Fruit fly (Drosophila melanogaster): ENCODE results near the gene TwdlZ.

Gene TwdlZ

DNA sequence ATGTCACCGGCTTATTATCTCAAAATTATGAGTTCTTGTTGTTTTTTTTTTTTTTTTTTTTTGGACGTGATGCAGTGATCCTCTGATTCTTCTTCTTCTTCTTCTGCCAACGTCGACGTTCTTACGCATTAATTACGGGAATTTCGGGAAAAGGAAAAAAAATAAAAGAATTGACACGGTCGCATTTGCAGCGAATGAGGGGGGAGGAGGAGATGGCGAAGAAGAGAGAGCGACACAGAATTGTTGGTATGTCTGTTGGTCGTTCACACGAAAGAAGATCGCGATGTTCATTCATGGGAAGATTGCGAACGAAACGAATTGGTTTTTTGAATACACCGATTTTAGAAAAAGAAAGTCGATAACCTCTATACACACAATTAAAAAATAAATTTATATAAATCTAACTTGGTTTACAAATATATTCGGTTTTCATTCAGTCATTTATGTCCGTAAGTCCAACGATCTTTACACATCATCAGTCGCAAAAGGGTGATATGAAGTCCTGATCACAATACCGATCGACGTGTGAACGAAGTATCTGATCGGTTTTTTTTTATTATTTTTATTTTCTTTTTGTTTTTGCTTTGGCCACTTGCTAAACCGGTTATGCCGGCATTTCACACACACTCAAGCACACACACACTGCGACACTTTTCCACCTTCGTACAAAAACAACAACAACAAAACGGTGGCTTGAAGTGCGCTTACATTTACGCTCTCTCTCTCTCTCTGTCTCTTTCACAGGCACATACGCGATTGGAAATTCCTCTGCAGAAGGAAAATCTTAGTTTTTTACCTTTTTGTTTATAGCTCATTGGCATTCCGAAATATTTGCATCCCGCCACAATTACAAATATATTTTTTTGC lies 13.0 kb downstream of the TwdlZ start:
- TF ChIP-seq Pdp1 (GFP tag; optimal IDR thresholded peaks at IDR 0.05): peak; percentile 12 to 33
- TF ChIP-seq Nf-YB (GFP tag; optimal IDR thresholded peaks at IDR 0.05): peak; percentile 58
- TF ChIP-seq CTCF (GFP tag; optimal IDR thresholded peaks at IDR 0.05): no peak
- peak; percentile 54; the same call in 1 of the 2 replicates for TF ChIP-seq CG14014 (GFP tag; IDR thresholded peaks at IDR 0.05)
- TF ChIP-seq sd (tag; optimal IDR thresholded peaks at IDR 0.05): peak; percentile 45
- TF ChIP-seq gce (GFP tag; IDR thresholded peaks at IDR 0.05): no peak; the same call in 2 of the 3 replicates
- TF ChIP-seq Atf6 (GFP tag; IDR thresholded peaks at IDR 0.05): peak; percentile 70
- TF ChIP-seq ssp (GFP tag; IDR thresholded peaks at IDR 0.05): no peak
- TF ChIP-seq gro (GFP tag; optimal IDR thresholded peaks at IDR 0.05): peak; percentile 50
- peak; percentile 15; the same call in 1 of the 2 replicates for TF ChIP-seq CG11696 (GFP tag; IDR thresholded peaks at IDR 0.05)
- no peak for TF ChIP-seq CG3726 (GFP tag; IDR thresholded peaks at IDR 0.05)
- TF ChIP-seq btn (GFP tag; optimal IDR thresholded peaks at IDR 0.05): no peak
- TF ChIP-seq Xbp1 (GFP tag; optimal IDR thresholded peaks at IDR 0.05): peak; percentile 60
- no peak for TF ChIP-seq CG5953 (GFP tag; IDR thresholded peaks at IDR 0.05)
- no peak for TF ChIP-seq HLH4C (GFP tag; IDR thresholded peaks at IDR 0.05; ENCODE audit: partially characterized antibody)
- TF ChIP-seq Oli (tag; optimal IDR thresholded peaks at IDR 0.05): peak; percentile 79
- peak; percentile 53 for TF ChIP-seq CG34376 (GFP tag; optimal IDR thresholded peaks at IDR 0.05)
- TF ChIP-seq croc (GFP tag; conservative IDR thresholded peaks at IDR 0.05): no peak; the same call in 2 of the 3 replicates
- TF ChIP-seq CG8765 (GFP tag; IDR thresholded peaks at IDR 0.05): no peak
- no peak for TF ChIP-seq Scr (GFP tag; IDR thresholded peaks at IDR 0.05; ENCODE audit: partially characterized antibody)
- peak; percentile 18 for TF ChIP-seq slou (GFP tag; optimal IDR thresholded peaks at IDR 0.05)
- TF ChIP-seq CG6813 (GFP tag; optimal IDR thresholded peaks at IDR 0.05): peak; percentile 63
- peak; percentile 70 for TF ChIP-seq CG6254 (GFP tag; optimal IDR thresholded peaks at IDR 0.05)
- peak; percentile 70 for TF ChIP-seq CG13775 (GFP tag; optimal IDR thresholded peaks at IDR 0.05)
- no peak for TF ChIP-seq Mes4 (GFP tag; optimal IDR thresholded peaks at IDR 0.05)
- TF ChIP-seq lab (GFP tag; optimal IDR thresholded peaks at IDR 0.05): peak; percentile 73
- peak; percentile 74; the same call in 2 of the 3 replicates for TF ChIP-seq dysf (GFP tag; IDR thresholded peaks at IDR 0.05)
- no peak for TF ChIP-seq pfk (GFP tag; optimal IDR thresholded peaks at IDR 0.05)
- TF ChIP-seq mld (GFP tag; IDR thresholded peaks at IDR 0.05; ENCODE audit: partially characterized antibody): no peak
- peak; percentile 68 for TF ChIP-seq seq (GFP tag; IDR thresholded peaks at IDR 0.05)
- peak; percentile 85 for TF ChIP-seq Med (GFP tag)
- no peak for TF ChIP-seq CG13123 (GFP tag; optimal IDR thresholded peaks at IDR 0.05)
- TF ChIP-seq NK7.1 (GFP tag; optimal IDR thresholded peaks at IDR 0.05): peak; percentile 33
- TF ChIP-seq CG3847 (GFP tag; IDR thresholded peaks at IDR 0.05): 0 out of 2 replicates have a peak, but pooled peaks have one; percentile 32
- TF ChIP-seq CG13287 (GFP tag; IDR thresholded peaks at IDR 0.05; ENCODE audit: partially characterized antibody): no peak
- TF ChIP-seq Hmr (GFP tag; optimal IDR thresholded peaks at IDR 0.05): peak; percentile 62
- TF ChIP-seq CG10431 (GFP tag; optimal IDR thresholded peaks at IDR 0.05): peak; percentile 27
- peak; percentile 41 for TF ChIP-seq Fer2 (tag; optimal IDR thresholded peaks at IDR 0.05)
- TF ChIP-seq ind (GFP tag; optimal IDR thresholded peaks at IDR 0.05): peak; percentile 36
- TF ChIP-seq exex (tag; optimal IDR thresholded peaks at IDR 0.05): peak; percentile 22
- TF ChIP-seq wek (GFP tag; optimal IDR thresholded peaks at IDR 0.05): peak; percentile 17
- TF ChIP-seq row (GFP tag; IDR thresholded peaks at IDR 0.05): peak; percentile 79
- no peak for TF ChIP-seq Doc3 (GFP tag; IDR thresholded peaks at IDR 0.05; ENCODE audit: partially characterized antibody)
- peak; percentile 67 for TF ChIP-seq Xrp1 (GFP tag; IDR thresholded peaks at IDR 0.05)
- TF ChIP-seq CG6689 (GFP tag; IDR thresholded peaks at IDR 0.05): peak; percentile 75
- TF ChIP-seq CG12769 (tag; optimal IDR thresholded peaks at IDR 0.05): peak; percentile 18
- no peak for TF ChIP-seq pan (optimal IDR thresholded peaks at IDR 0.05)
- peak in 1 of 2 experiments; percentile 42 for TF ChIP-seq pan (GFP tag; optimal IDR thresholded peaks at IDR 0.05 in 1 of 2, IDR thresholded peaks at IDR 0.05 in 1 of 2)
- TF ChIP-seq CG14667 (GFP tag; IDR thresholded peaks at IDR 0.05): no peak

Measured in whole organism, embryonic.